Fruit fly (Drosophila melanogaster) whole organism, embryonic: Measurements from ENCODE around the gene CG9044.

Experiments
- CG10565 ChIP-seq: fragments of 200-800 bp; sonication (Bioruptor generic); optimal IDR thresholded peaks from 3 replicates; lab custom pipeline; 2016; ENCODE audit warnings: missing biosample characterization, mild to moderate bottlenecking, missing genetic modification characterization
- CG11093 ChIP-seq: fragments of 200-800 bp; sonication (Bioruptor generic); IDR thresholded peaks from 3 replicates; pipeline ENCODE4 v1.3.6; 2022; ENCODE audit warnings: missing biosample characterization, missing genetic modification characterization
- CG1233 ChIP-seq: fragments of 200-800 bp; sonication (Bioruptor generic); optimal IDR thresholded peaks from 4 replicates; lab custom pipeline; 2018; ENCODE audit warnings: missing biosample characterization, mild to moderate bottlenecking, missing genetic modification characterization
- CG13894 ChIP-seq: fragments of 200-800 bp; sonication (Bioruptor generic); optimal IDR thresholded peaks from 3 replicates; lab custom pipeline; 2018; ENCODE audit warnings: missing biosample characterization, mild to moderate bottlenecking, missing genetic modification characterization, moderate library complexity
- CG14860 ChIP-seq: fragments of 200-800 bp; sonication (Bioruptor generic); IDR thresholded peaks from 3 replicates; pipeline ENCODE4 v1.3.6; 2022; ENCODE audit warnings: missing biosample characterization, missing genetic modification characterization; ENCODE audit not compliant: partially characterized antibody
- CG15514 ChIP-seq: fragments of 200-800 bp; sonication (Bioruptor generic); optimal IDR thresholded peaks from 3 replicates; lab custom pipeline; 2017; ENCODE audit warnings: missing biosample characterization, missing genetic modification characterization, mild to moderate bottlenecking, moderate library complexity, missing genetic modification reagents
- CG1602 ChIP-seq: fragments of 200-800 bp; sonication (Bioruptor generic); optimal IDR thresholded peaks from 3 replicates; lab custom pipeline; 2016; ENCODE audit warnings: missing biosample characterization, missing genetic modification characterization
- CG17912 ChIP-seq: fragments of 200-800 bp; sonication (Bioruptor generic); optimal IDR thresholded peaks from 2 replicates; lab custom pipeline; 2018; ENCODE audit warnings: missing biosample characterization, mild to moderate bottlenecking, missing genetic modification characterization
- CG18619 ChIP-seq: fragments of 200-800 bp; sonication (Bioruptor generic); optimal IDR thresholded peaks from 3 replicates; lab custom pipeline; 2017; ENCODE audit warnings: missing biosample characterization, mild to moderate bottlenecking, missing genetic modification characterization
- CG2116 ChIP-seq: fragments of 200-800 bp; sonication (Bioruptor generic); optimal IDR thresholded peaks from 3 replicates; lab custom pipeline; 2018; ENCODE audit warnings: missing biosample characterization, mild to moderate bottlenecking, missing genetic modification characterization
- CG2712 ChIP-seq: fragments of 200-800 bp; optimal IDR thresholded peaks from 3 replicates; lab custom pipeline; 2019; ENCODE audit warnings: missing biosample characterization, mild to moderate bottlenecking, missing genetic modification characterization, moderate library complexity
- CG2889 ChIP-seq: fragments of 200-800 bp; sonication (Bioruptor generic); IDR thresholded peaks from 3 replicates; pipeline ENCODE4 v1.3.6; 2022; ENCODE audit warnings: missing biosample characterization, missing genetic modification characterization
- CG30020 ChIP-seq: fragments of 200-800 bp; optimal IDR thresholded peaks from 2 replicates; lab custom pipeline; 2019; ENCODE audit warnings: missing biosample characterization, mild to moderate bottlenecking, missing genetic modification characterization, moderate library complexity
- CG31441 ChIP-seq: fragments of 200-800 bp; sonication (Bioruptor generic); IDR thresholded peaks from 2 replicates; pipeline ENCODE4 v1.3.6; 2022; ENCODE audit warnings: missing biosample characterization, missing genetic modification characterization
- CG34224 ChIP-seq: fragments of 200-800 bp; sonication (Bioruptor generic); IDR thresholded peaks from 3 replicates; pipeline ENCODE4 v1.3.6; 2022; ENCODE audit warnings: missing biosample characterization, missing genetic modification characterization; ENCODE audit not compliant: partially characterized antibody
- CG4707 ChIP-seq: fragments of 200-800 bp; sonication (Bioruptor generic); optimal IDR thresholded peaks from 2 replicates; lab custom pipeline; 2018; ENCODE audit warnings: missing biosample characterization, mild to moderate bottlenecking, missing genetic modification characterization, moderate library complexity
- CG7271 ChIP-seq: fragments of 200-800 bp; sonication (Bioruptor generic); optimal IDR thresholded peaks from 2 replicates; lab custom pipeline; 2018; ENCODE audit warnings: missing biosample characterization, mild to moderate bottlenecking, missing genetic modification characterization, moderate library complexity
- CG7786 ChIP-seq: fragments of 200-800 bp; sonication (Bioruptor generic); optimal IDR thresholded peaks from 2 replicates; lab custom pipeline; 2016; ENCODE audit warnings: missing biosample characterization, missing genetic modification characterization
- CG9215 ChIP-seq: fragments of 200-800 bp; sonication (Bioruptor generic); IDR thresholded peaks from 2 replicates; pipeline ENCODE4 v1.3.6; 2022; ENCODE audit warnings: missing biosample characterization, missing genetic modification characterization
- CG9817 ChIP-seq: fragments of 200-800 bp; sonication (Bioruptor generic); optimal IDR thresholded peaks from 2 replicates; lab custom pipeline; 2018; ENCODE audit warnings: missing biosample characterization, mild to moderate bottlenecking, missing genetic modification characterization, moderate library complexity
- CHES-1-like ChIP-seq: fragments of 200-800 bp; sonication (Bioruptor generic); optimal IDR thresholded peaks from 2 replicates; lab custom pipeline; 2016; ENCODE audit warnings: missing biosample characterization, missing genetic modification characterization
- Chrac-16 ChIP-seq: fragments of 200-800 bp; sonication (Bioruptor generic); optimal IDR thresholded peaks from 3 replicates; lab custom pipeline; 2016; ENCODE audit warnings: missing biosample characterization, missing genetic modification characterization
- Dref ChIP-seq: fragments of 200-800 bp; sonication (Bioruptor generic); IDR thresholded peaks from 2 replicates; pipeline ENCODE4 v1.3.6; 2022; ENCODE audit warnings: missing biosample characterization, missing genetic modification characterization
- E2f2 ChIP-seq: fragments of 200-800 bp; sonication (Bioruptor generic); IDR thresholded peaks from 2 replicates; pipeline ENCODE4 v1.3.6; 2022; ENCODE audit warnings: missing biosample characterization, missing genetic modification characterization
- H15 ChIP-seq: fragments of 200-800 bp; sonication (Bioruptor generic); IDR thresholded peaks from 3 replicates; pipeline ENCODE4 v1.3.6; 2022; ENCODE audit warnings: missing biosample characterization, missing genetic modification characterization
- HLH4C ChIP-seq: fragments of 200-800 bp; sonication (Bioruptor generic); IDR thresholded peaks from 3 replicates; pipeline ENCODE4 v1.3.6; 2022; ENCODE audit warnings: missing biosample characterization, missing genetic modification characterization; ENCODE audit not compliant: partially characterized antibody
- Hey ChIP-seq: fragments of 200-800 bp; sonication (Bioruptor generic); optimal IDR thresholded peaks from 3 replicates; lab custom pipeline; 2018; ENCODE audit warnings: missing biosample characterization, mild to moderate bottlenecking, missing genetic modification characterization
- Kr ChIP-seq: fragments of 200-800 bp; sonication (Bioruptor generic); optimal IDR thresholded peaks from 2 replicates; lab custom pipeline; 2017; ENCODE audit warnings: missing biosample characterization, mild to moderate bottlenecking, missing genetic modification characterization
- Lpt ChIP-seq: fragments of >200 bp; optimal IDR thresholded peaks from 2 replicates; lab custom pipeline; 2018; ENCODE audit warnings: missing biosample characterization, missing genetic modification characterization
- MTF-1 ChIP-seq: fragments of 200-800 bp; sonication (Bioruptor generic); optimal IDR thresholded peaks from 2 replicates; lab custom pipeline; 2018; ENCODE audit warnings: missing biosample characterization, mild to moderate bottlenecking, missing genetic modification characterization, borderline replicate concordance
- NC2β ChIP-seq: fragments of 200-800 bp; sonication (Bioruptor generic); optimal IDR thresholded peaks from 2 replicates; lab custom pipeline; 2016; ENCODE audit warnings: missing biosample characterization, missing genetic modification characterization
- Oli ChIP-seq: fragments of 200-800 bp; sonication (Bioruptor generic); optimal IDR thresholded peaks from 2 replicates; lab custom pipeline; 2018; ENCODE audit warnings: missing biosample characterization, mild to moderate bottlenecking, missing genetic modification characterization, moderate library complexity
- Poxn ChIP-seq: fragments of 200-800 bp; sonication (Bioruptor generic); IDR thresholded peaks from 2 replicates; pipeline ENCODE4 v1.3.6; 2022; ENCODE audit warnings: missing biosample characterization, missing genetic modification characterization
- Ravus ChIP-seq: fragments of 200-800 bp; sonication (Bioruptor generic); IDR thresholded peaks from 2 replicates; pipeline ENCODE4 v1.3.6; 2022; ENCODE audit warnings: missing biosample characterization, missing genetic modification characterization
- Rfx ChIP-seq: fragments of 200-800 bp; sonication (Bioruptor generic); IDR thresholded peaks from 2 replicates; pipeline ENCODE4 v1.3.6; 2022; ENCODE audit warnings: missing biosample characterization, missing genetic modification characterization
- Stat92E ChIP-seq, 3 experiments: fragments of >200 bp in 2 of 3; fragments of 200-800 bp in 1 of 3; sonication (Bioruptor generic) in 1 of 3; optimal IDR thresholded peaks; 2 replicates each; lab custom pipeline; 2017 to 2019; ENCODE audit warnings: missing biosample characterization in 3 of 3, missing genetic modification characterization in 3 of 3, mild to moderate bottlenecking in 1 of 3, moderate library complexity in 1 of 3
- Xbp1 ChIP-seq: fragments of 200-800 bp; sonication (Bioruptor generic); optimal IDR thresholded peaks from 3 replicates; lab custom pipeline; 2016; ENCODE audit warnings: missing biosample characterization, mild to moderate bottlenecking, missing genetic modification characterization
- cato ChIP-seq: fragments of 200-800 bp; sonication (Bioruptor generic); optimal IDR thresholded peaks from 2 replicates; lab custom pipeline; 2016; ENCODE audit warnings: missing biosample characterization, missing genetic modification characterization, borderline replicate concordance
- cwo ChIP-seq: fragments of 200-800 bp; sonication (Bioruptor generic); optimal IDR thresholded peaks from 3 replicates; lab custom pipeline; 2017; ENCODE audit warnings: missing biosample characterization, missing genetic modification characterization, mild to moderate bottlenecking, moderate library complexity, missing genetic modification reagents
- da ChIP-seq: fragments of 200-800 bp; sonication (Bioruptor generic); optimal IDR thresholded peaks from 2 replicates; lab custom pipeline; 2016; ENCODE audit warnings: missing biosample characterization, missing genetic modification characterization
- gsb-n ChIP-seq: fragments of 200-800 bp; sonication (Bioruptor generic); optimal IDR thresholded peaks from 3 replicates; lab custom pipeline; 2018; ENCODE audit warnings: missing biosample characterization, mild to moderate bottlenecking, missing genetic modification characterization
- nmo ChIP-seq: fragments of 200-800 bp; sonication (Bioruptor generic); optimal IDR thresholded peaks from 2 replicates; lab custom pipeline; 2018; ENCODE audit warnings: missing biosample characterization, mild to moderate bottlenecking, missing genetic modification characterization, moderate library complexity
- pfk ChIP-seq: fragments of 200-800 bp; sonication (Bioruptor generic); optimal IDR thresholded peaks from 2 replicates; lab custom pipeline; 2018; ENCODE audit warnings: missing biosample characterization, mild to moderate bottlenecking, missing genetic modification characterization, moderate library complexity
- seq ChIP-seq: fragments of 200-800 bp; sonication (Bioruptor generic); IDR thresholded peaks from 2 replicates; pipeline ENCODE4 v1.3.6; 2022; ENCODE audit warnings: missing biosample characterization, missing genetic modification characterization
- shn ChIP-seq: fragments of 200-800 bp; sonication (Bioruptor generic); optimal IDR thresholded peaks from 3 replicates; lab custom pipeline; 2016; ENCODE audit warnings: missing biosample characterization, missing genetic modification characterization
- sna ChIP-seq: fragments of 200-800 bp; sonication (Bioruptor generic); IDR thresholded peaks from 2 replicates; pipeline ENCODE4 v1.3.6; 2022; ENCODE audit warnings: missing biosample characterization, missing genetic modification characterization; ENCODE audit not compliant: partially characterized antibody
- sug ChIP-seq: fragments of 200-800 bp; optimal IDR thresholded peaks from 2 replicates; lab custom pipeline; 2019; ENCODE audit warnings: missing biosample characterization, mild to moderate bottlenecking, missing genetic modification characterization, moderate library complexity
- trh ChIP-seq: fragments of 200-800 bp; sonication (Bioruptor generic); optimal IDR thresholded peaks from 2 replicates; lab custom pipeline; 2016; ENCODE audit warnings: missing biosample characterization, missing genetic modification characterization
- z ChIP-seq: fragments of 200-800 bp; sonication (Bioruptor generic); IDR thresholded peaks from 3 replicates; pipeline ENCODE4 v1.3.6; 2022; ENCODE audit warnings: missing biosample characterization, missing genetic modification characterization
- zf30C ChIP-seq: fragments of 200-800 bp; sonication (Bioruptor generic); optimal IDR thresholded peaks from 3 replicates; lab custom pipeline; 2018; ENCODE audit warnings: missing biosample characterization, mild to moderate bottlenecking, missing genetic modification characterization

CG9044 gene

DNA sequence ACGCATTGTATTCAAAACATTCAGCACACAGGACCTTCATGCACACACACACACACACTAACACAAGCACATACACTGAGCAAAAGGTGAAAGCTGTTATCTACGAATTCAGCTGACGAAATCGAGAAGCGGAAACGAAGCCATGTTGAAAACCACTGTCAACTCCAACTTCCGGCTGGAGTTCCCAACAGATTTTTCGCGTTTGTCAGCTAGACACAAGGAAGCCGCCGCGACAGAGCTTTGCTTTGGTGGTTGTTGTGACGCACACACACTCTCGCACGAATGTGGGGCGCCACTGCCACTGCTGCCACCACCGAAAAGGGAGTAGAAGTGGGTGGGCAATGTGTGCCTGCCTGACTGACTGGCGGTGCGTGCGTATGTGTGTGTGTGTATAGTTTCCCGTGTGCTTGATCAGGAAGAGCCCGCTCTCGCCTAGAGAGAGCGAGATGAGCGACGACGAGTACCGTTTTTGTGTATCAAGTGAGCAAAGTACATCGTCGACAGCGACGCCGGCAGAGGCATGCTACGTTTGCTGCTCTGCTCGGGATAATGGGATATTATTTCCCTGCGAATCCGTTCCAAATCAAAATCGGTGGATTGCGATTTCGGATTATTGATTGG lies 48.5 kb downstream of the CG9044 start (continued):
- peak; percentile 59 for TF ChIP-seq CG4707 (GFP tag; lab: Kevin White, UChicago)
- TF ChIP-seq Xbp1 (GFP tag; lab: Kevin White, UChicago) = no peak
- TF ChIP-seq gsb-n = peak; percentile 53
- no peak for TF ChIP-seq Kr (GFP tag; lab: Kevin White, UChicago)
- TF ChIP-seq CG9215 = no peak
- TF ChIP-seq E2f2 (GFP tag; lab: Robert Waterston, UW) = peak; percentile 15; the same call in 1 of the 2 replicates
- no peak for TF ChIP-seq seq
- TF ChIP-seq Ravus (GFP tag; lab: Robert Waterston, UW) = no peak
- TF ChIP-seq CG14860 (GFP tag; lab: Robert Waterston, UW) = no peak
- TF ChIP-seq Rfx (GFP tag; lab: Robert Waterston, UW) = peak; percentile 28; the same call in 1 of the 2 replicates
- no peak for TF ChIP-seq Stat92E (GFP tag; optimal IDR thresholded peaks at IDR 0.05; lab: Kevin White, UChicago)
- no peak for TF ChIP-seq CG11093 (GFP tag; lab: Robert Waterston, UW)
- TF ChIP-seq CG17912 = peak; percentile 41
- TF ChIP-seq CG15514 (GFP tag; lab: Kevin White, UChicago) = peak; percentile 66
- TF ChIP-seq CG10565 = no peak
- no peak for TF ChIP-seq Chrac-16
- no peak for TF ChIP-seq trh
- TF ChIP-seq H15 (GFP tag; lab: Robert Waterston, UW) = no peak
- no peak for TF ChIP-seq CG2889 (GFP tag; lab: Robert Waterston, UW)
- peak; percentile 34 for TF ChIP-seq Oli (tag; lab: Kevin White, UChicago)
- no peak for TF ChIP-seq Dref (GFP tag; lab: Robert Waterston, UW)
- no peak for TF ChIP-seq NC2β (GFP tag; lab: Kevin White, UChicago)
- no peak for TF ChIP-seq CHES-1-like (GFP tag; lab: Kevin White, UChicago)
- peak; percentile 12 for TF ChIP-seq CG2116 (GFP tag; lab: Kevin White, UChicago)
- TF ChIP-seq CG1233 (GFP tag; lab: Kevin White, UChicago) = peak; percentile 73
- no peak for TF ChIP-seq CG30020
- peak; percentile 19 for TF ChIP-seq nmo
- TF ChIP-seq pfk = no peak
- TF ChIP-seq CG9817 (tag; lab: Kevin White, UChicago) = no peak
- no peak for TF ChIP-seq cato (GFP tag; lab: Kevin White, UChicago)
- no peak for TF ChIP-seq da (GFP tag; lab: Kevin White, UChicago)
- TF ChIP-seq CG7271 (tag; lab: Kevin White, UChicago) = peak; percentile 73
- peak; percentile 1 for TF ChIP-seq shn (GFP tag; lab: Kevin White, UChicago)
- peak; percentile 60 for TF ChIP-seq CG31441 (GFP tag; lab: Robert Waterston, UW)
- no peak for TF ChIP-seq Poxn (GFP tag; lab: Robert Waterston, UW)
- TF ChIP-seq CG7786 (GFP tag; lab: Kevin White, UChicago) = no peak
- no peak for TF ChIP-seq HLH4C (GFP tag; lab: Robert Waterston, UW)
- no peak for TF ChIP-seq cwo (GFP tag; lab: Kevin White, UChicago)
- TF ChIP-seq zf30C (GFP tag; lab: Kevin White, UChicago) = peak; percentile 66
- no peak for TF ChIP-seq CG1602 (GFP tag; lab: Kevin White, UChicago)
- no peak for TF ChIP-seq Lpt (GFP tag; lab: Kevin White, UChicago)
- peak; percentile 49 for TF ChIP-seq CG2712 (tag; lab: Kevin White, UChicago)
- TF ChIP-seq CG34224 = no peak
- peak; percentile 57 for TF ChIP-seq CG18619 (GFP tag; lab: Kevin White, UChicago)
- peak; percentile 42 for TF ChIP-seq CG13894 (tag; lab: Kevin White, UChicago)
- peak; percentile 58 for TF ChIP-seq Hey (tag; lab: Kevin White, UChicago)
- TF ChIP-seq sug = no peak
- TF ChIP-seq z (GFP tag; lab: Robert Waterston, UW) = no peak
- TF ChIP-seq sna (GFP tag; lab: Robert Waterston, UW) = no peak
- peak; percentile 72 for TF ChIP-seq MTF-1
